Fruit fly (Drosophila melanogaster): ENCODE results near the gene Unc-76.
A peak's percentile ranks its signal among the peaks of the same experiment; 100 is the strongest.

The Unc-76 gene

DNA sequence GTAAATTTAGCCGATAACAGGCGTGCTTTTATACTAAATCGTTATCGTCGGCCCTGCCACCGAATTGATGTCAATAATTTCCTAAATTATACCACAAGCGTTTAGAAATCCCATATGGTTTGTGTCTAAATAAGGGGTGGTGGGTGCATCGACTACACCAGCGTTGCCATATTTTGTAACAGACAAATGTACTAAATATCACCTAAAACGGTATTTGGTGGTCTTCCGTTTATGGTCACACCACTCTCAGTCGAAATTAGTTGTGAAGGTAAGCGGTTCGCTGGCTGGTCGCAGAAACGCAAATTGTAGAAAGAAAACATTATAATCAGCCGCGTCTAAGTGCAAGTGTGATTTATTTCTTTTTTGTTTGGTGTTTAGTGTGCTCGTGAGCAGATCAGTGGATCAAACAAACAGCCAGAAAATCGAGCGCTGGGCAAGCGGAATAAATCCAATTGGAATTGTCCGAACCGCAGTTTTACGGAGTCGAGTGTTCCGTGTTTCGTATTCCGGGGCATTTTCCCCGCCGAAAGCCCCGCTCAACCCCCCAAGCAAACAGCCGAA lies at the start of gene Unc-76, which contains the start of gene CG16903:
Gene Unc-76 (plus strand): TSS at position 244 of the 561 bp plus-strand sequence.
Gene CG16903 (minus strand): TSS at position 39 of the 561 bp plus-strand sequence.
- peak; percentile 6 for TF ChIP-seq dmrt93B (GFP tag; optimal IDR thresholded peaks at IDR 0.05)
- TF ChIP-seq Rel (GFP tag; optimal IDR thresholded peaks at IDR 0.05): no peak
- peak; percentile 79 for TF ChIP-seq Rel (tag; optimal IDR thresholded peaks at IDR 0.05)
- TF ChIP-seq h (GFP tag; optimal IDR thresholded peaks at IDR 0.05): peak; percentile 51
- TF ChIP-seq Myc (optimal IDR thresholded peaks at IDR 0.05): peak; percentile 0
- peak; percentile 6 for TF ChIP-seq Jra (GFP tag; optimal IDR thresholded peaks at IDR 0.05)
- peak; percentile 60 for TF ChIP-seq Sp1 (GFP tag; optimal IDR thresholded peaks at IDR 0.05)
- peak in 1 of 2 experiments; percentile 32 for TF ChIP-seq dl (GFP tag; optimal IDR thresholded peaks at IDR 0.05; ENCODE audit: insufficient read depth in 1 of 2, partially characterized antibody in 2 of 2)
- peak; percentile 6 for TF ChIP-seq woc (GFP tag; optimal IDR thresholded peaks at IDR 0.05)
- TF ChIP-seq rgr (GFP tag; optimal IDR thresholded peaks at IDR 0.05): peak; percentile 55
- TF ChIP-seq CG9705 (GFP tag; optimal IDR thresholded peaks at IDR 0.05): no peak
- peak; percentile 59 for TF ChIP-seq Dif (GFP tag; optimal IDR thresholded peaks at IDR 0.05; ENCODE audit: partially characterized antibody)
- TF ChIP-seq jim (GFP tag; optimal IDR thresholded peaks at IDR 0.05): no peak
- peak; percentile 7 for TF ChIP-seq OdsH (GFP tag; optimal IDR thresholded peaks at IDR 0.05)
- TF ChIP-seq Hnf4 (GFP tag; optimal IDR thresholded peaks at IDR 0.05): no peak
- no peak for TF ChIP-seq lola (GFP tag; optimal IDR thresholded peaks at IDR 0.05)
- TF ChIP-seq foxo (GFP tag; optimal IDR thresholded peaks at IDR 0.05): peak in 1 of 2 experiments; percentile 19
- TF ChIP-seq fru (GFP tag; optimal IDR thresholded peaks at IDR 0.05): peak; percentile 22
- TF ChIP-seq sage (GFP tag; optimal IDR thresholded peaks at IDR 0.05): no peak
- no peak for TF ChIP-seq dsf (GFP tag; optimal IDR thresholded peaks at IDR 0.05; ENCODE audit: borderline replicate concordance)
- peak; percentile 45 for TF ChIP-seq HLH106 (tag; optimal IDR thresholded peaks at IDR 0.05)
- TF ChIP-seq ey (GFP tag; optimal IDR thresholded peaks at IDR 0.05): no peak

DNA sequence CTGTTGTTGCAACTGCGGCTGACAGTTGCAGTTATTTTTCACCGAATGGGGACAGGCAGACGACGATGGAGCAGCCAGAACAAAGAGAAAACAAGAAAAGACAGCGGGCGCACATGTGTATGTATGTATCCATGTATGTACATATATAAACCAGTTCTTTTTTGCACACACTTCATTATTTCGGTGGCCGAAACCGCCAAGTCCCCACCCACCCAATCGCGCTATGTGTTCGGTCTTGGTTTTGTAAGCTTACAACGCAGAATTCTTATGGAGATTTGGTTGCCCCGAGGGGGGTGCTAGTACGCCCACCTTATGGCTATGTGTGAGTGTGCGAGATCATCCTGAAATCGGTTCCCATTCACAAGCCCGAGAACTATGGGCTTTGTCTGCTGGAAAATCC lies 49.1 kb upstream of the Unc-76 start:
- TF ChIP-seq foxo (GFP tag; optimal IDR thresholded peaks at IDR 0.05): no peak
- no peak for TF ChIP-seq GATAd (GFP tag; optimal IDR thresholded peaks at IDR 0.05)
- TF ChIP-seq tai (GFP tag; optimal IDR thresholded peaks at IDR 0.05): no peak
- no peak for TF ChIP-seq Hr83 (GFP tag; optimal IDR thresholded peaks at IDR 0.05; ENCODE audit: poor library complexity, severe bottlenecking)
- no peak for TF ChIP-seq fru (GFP tag; optimal IDR thresholded peaks at IDR 0.05)
- no peak for TF ChIP-seq pan (optimal IDR thresholded peaks at IDR 0.05)
- no peak for TF ChIP-seq rgr (GFP tag; optimal IDR thresholded peaks at IDR 0.05)
- TF ChIP-seq sv (GFP tag; optimal IDR thresholded peaks at IDR 0.05): no peak
- no peak for TF ChIP-seq Dif (GFP tag; optimal IDR thresholded peaks at IDR 0.05; ENCODE audit: partially characterized antibody)
- no peak for TF ChIP-seq N (GFP tag; optimal IDR thresholded peaks at IDR 0.05)
- TF ChIP-seq Dfd (GFP tag; optimal IDR thresholded peaks at IDR 0.05): no peak
- no peak for TF ChIP-seq woc (GFP tag; optimal IDR thresholded peaks at IDR 0.05)
- no peak for TF ChIP-seq ey (GFP tag; optimal IDR thresholded peaks at IDR 0.05)
- no peak for TF ChIP-seq Abd-B (GFP tag; optimal IDR thresholded peaks at IDR 0.05)

DNA sequence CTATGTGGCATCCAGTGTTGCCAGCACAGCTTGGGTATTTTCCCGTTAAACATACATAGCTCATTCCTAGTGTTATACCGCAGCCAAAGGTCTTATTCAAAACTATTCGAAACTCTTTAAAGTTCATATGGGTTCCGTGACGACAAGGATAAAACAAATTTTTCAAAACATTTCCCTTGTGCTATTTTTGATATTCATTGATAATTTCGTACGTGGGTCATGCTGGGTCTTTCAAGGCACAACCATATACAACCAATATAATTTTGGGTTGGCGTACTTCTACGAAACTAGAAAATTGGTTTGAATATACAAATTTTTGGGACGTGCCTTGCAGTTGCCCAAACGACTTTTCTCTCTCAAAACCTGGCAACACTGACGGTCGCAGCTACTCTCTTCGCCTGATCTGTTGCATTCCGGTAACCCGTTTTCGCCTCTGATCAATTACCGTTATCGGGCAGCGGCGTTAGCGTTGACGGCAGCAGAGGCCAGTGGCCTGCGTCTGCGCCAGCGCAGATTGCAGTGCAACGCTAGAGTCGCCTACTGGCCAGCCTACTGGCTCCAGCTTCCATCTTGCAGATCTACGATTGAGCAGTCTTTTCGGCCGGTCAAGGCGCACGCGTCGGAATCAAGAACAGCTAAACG lies 48.1 kb upstream of the Unc-76 start:
- no peak for TF ChIP-seq br (GFP tag; optimal IDR thresholded peaks at IDR 0.05)
- TF ChIP-seq woc (GFP tag; optimal IDR thresholded peaks at IDR 0.05): no peak
- TF ChIP-seq Hr78 (GFP tag; optimal IDR thresholded peaks at IDR 0.05): no peak
- TF ChIP-seq Jra (GFP tag; optimal IDR thresholded peaks at IDR 0.05): no peak
- no peak for TF ChIP-seq Mio (GFP tag; optimal IDR thresholded peaks at IDR 0.05)
- no peak for TF ChIP-seq lola (GFP tag; optimal IDR thresholded peaks at IDR 0.05)
- no peak for TF ChIP-seq N (GFP tag; optimal IDR thresholded peaks at IDR 0.05)
- no peak for TF ChIP-seq sv (GFP tag; optimal IDR thresholded peaks at IDR 0.05)
- TF ChIP-seq ey (GFP tag; optimal IDR thresholded peaks at IDR 0.05): no peak

dm6 chrX:2032821-2033436 lies 47.5 kb upstream of the Unc-76 start:
- TF ChIP-seq Abd-B (GFP tag; optimal IDR thresholded peaks at IDR 0.05) (no peak), br (GFP tag; optimal IDR thresholded peaks at IDR 0.05) (peak; percentile 16), Rel (GFP tag; optimal IDR thresholded peaks at IDR 0.05) (no peak), Rel (tag; optimal IDR thresholded peaks at IDR 0.05) (peak; percentile 2), psq (GFP tag; optimal IDR thresholded peaks at IDR 0.05) (peak; percentile 7)
